Fruit fly (Drosophila melanogaster): Measurements from ENCODE around the gene Sec5.

The Sec5 gene

DNA sequence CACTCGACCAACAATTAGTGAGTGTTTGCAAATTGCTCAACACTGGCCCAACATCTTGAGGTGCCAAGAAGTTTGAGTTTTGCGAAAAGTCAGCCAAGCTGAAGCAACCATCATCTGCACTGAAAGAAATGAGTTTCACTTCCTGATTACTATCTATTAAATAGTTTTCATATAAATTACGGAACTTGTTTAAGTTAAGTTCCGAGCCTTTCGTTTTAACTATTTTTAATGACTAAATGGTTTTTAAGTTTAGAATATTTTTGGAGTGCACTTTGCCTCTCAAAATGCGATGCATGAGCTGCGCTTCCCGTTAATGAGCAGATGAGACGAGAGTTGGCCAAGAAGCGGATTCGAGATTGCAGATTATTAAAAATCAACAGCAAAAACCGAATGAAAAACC is 15.4 kb upstream of the Sec5 start:
- TF ChIP-seq CG17801 (GFP tag; optimal IDR thresholded peaks at IDR 0.05; ENCODE audit: partially characterized antibody): no peak

DNA sequence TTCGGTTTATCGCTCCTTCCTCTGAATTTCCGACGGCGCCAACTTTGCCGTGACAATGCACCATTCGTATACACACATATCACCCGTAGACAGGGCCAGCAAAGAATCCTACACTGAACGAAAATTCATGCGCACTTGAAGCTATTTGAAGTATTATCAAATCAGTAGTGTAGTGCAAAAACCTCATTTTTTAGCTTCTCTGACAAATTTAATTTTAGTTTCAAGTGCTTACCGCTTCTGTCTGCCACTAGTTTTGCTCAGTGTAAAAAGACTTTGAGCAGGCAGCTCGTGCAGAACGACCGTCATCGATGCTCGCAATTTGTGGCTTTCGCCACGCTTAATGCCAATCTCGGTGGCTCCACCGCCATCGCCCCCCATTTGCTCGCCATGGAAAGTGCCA is 12.3 kb upstream of the Sec5 start:
- TF ChIP-seq CG17801 (GFP tag; optimal IDR thresholded peaks at IDR 0.05; ENCODE audit: partially characterized antibody): no peak

DNA sequence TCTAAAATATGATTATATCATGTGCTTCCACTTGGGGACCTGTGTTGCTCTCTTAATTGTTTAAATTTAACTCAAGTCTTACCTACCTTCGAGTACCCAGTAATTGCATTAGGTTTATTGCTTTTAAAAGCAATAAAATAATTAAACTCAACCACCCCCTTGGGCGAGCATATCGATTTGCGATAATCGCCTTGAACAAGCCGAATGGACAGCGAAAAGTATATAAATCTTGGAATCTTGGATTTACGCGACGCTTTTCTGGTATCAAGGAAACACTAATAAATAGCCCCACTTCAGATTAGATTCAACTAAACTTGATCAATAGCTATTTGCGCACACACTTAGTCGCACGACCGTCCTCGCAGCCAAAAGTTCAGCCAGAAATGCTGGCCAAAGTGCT is 11.4 kb upstream of the Sec5 start, which contains the start of gene CG2772:
Gene CG2772 (plus strand): TSS at position 338 of the 400 bp plus-strand sequence.
- no peak for TF ChIP-seq CG17801 (GFP tag; optimal IDR thresholded peaks at IDR 0.05; ENCODE audit: partially characterized antibody)

DNA sequence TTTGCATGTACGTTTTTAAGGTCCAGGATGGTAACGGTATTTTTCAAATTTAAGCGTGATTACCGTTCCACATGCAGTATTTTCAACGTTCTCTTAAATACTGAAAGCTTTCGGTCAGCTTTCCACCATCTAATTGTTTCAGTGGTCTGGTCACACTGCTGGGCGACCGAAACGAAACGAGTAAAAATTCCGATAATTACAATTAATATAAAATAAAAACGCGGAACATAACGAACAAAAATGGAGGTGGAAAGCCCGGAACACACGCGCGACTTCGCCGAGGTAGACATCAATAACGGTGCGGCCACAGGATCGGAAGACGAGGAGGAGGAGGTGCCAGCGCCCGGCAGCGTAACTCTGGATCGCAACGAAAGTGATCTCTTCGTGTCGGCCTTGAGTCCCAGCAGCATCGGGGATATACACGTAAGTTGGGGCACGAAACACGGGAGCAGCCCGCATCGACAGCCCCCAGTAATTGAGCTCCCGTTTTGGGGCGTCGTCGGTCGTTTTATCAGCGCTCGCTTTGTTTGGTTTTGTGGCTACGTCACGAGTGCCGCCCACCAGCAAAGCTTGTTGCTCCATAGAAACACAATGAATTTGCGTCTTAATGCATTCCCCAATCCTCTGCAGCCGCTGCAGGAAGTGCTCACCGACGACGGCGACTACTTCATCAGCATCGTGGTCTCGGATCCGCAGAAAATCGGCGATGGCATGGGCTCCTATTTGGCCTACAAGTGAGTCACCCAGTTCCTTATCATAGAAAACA is 7.4 kb upstream of the Sec5 start, which contains the start of gene Snx1:
Gene Snx1 (plus strand): TSS at position 129 of the 766 bp plus-strand sequence.
- peak; percentile 52 for TF ChIP-seq CG17801 (GFP tag; optimal IDR thresholded peaks at IDR 0.05; ENCODE audit: partially characterized antibody)

DNA sequence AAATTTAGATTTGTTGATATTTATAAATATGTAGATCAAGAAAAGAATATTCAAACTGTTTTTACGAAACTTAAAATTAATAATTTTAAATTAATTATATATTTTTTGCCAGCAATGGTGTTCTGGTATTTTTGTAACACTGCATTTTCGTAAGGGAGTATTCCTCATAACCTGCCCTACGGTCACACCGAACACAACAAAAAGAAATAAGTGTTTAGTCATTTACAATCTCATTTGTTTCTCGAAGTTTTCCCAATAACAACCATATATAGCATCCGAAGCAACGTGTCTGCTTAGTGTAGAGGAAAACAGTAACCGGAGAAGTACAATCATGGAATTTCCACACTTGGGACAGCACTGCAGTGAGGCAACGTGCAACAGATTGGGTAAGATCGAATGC is 4.8 kb upstream of the Sec5 start, which contains the start of gene CG12795:
Gene CG12795 (plus strand): TSS at position 181 of the 400 bp plus-strand sequence.
- peak; percentile 35 for TF ChIP-seq CG17801 (GFP tag; optimal IDR thresholded peaks at IDR 0.05; ENCODE audit: partially characterized antibody)

DNA sequence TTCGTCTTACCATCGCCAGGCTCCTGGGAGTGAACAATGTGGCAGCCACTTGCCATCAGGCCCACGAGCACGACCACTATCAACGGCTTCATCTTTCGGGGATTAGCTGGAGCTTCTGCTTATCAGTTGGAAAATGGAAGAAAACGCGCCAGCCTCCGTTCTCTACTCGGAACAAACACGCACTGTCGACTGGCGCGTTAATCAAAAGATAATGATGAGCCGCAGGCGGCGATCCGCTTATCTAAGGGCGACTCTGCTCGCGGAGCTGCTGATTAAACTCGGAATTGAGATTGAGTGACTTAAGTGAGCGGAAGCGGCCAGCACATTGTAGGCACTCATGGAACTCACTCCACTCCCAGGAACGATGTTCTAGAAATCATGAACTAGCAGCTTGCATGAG is 4.7 kb downstream of the Sec5 start, which contains the start of gene CG3246:
Gene CG3246 (minus strand): TSS at position 193 of the 400 bp plus-strand sequence.
- no peak for TF ChIP-seq CG17801 (GFP tag; optimal IDR thresholded peaks at IDR 0.05; ENCODE audit: partially characterized antibody)

DNA sequence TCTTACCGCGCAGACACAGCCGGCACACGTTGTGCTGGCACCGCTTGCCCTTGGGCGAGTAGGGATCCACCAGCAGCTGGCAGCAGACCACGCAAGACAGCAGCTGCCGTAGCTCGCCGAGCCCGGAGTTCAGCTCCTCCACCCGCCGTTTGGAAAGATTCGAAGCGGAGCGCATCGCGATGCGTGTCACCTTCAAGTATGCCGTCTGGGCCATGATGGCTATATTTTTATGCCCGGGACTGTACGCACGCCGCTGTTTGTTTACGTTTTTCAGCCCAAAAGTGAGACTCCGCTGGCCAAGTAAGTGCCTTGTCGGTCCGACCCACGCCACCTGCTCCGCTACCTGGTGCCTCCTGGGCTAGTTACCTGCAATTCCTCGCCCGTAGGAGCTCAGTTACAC is 8.3 kb downstream of the Sec5 start:
- no peak for TF ChIP-seq CG17801 (GFP tag; optimal IDR thresholded peaks at IDR 0.05; ENCODE audit: partially characterized antibody)

DNA sequence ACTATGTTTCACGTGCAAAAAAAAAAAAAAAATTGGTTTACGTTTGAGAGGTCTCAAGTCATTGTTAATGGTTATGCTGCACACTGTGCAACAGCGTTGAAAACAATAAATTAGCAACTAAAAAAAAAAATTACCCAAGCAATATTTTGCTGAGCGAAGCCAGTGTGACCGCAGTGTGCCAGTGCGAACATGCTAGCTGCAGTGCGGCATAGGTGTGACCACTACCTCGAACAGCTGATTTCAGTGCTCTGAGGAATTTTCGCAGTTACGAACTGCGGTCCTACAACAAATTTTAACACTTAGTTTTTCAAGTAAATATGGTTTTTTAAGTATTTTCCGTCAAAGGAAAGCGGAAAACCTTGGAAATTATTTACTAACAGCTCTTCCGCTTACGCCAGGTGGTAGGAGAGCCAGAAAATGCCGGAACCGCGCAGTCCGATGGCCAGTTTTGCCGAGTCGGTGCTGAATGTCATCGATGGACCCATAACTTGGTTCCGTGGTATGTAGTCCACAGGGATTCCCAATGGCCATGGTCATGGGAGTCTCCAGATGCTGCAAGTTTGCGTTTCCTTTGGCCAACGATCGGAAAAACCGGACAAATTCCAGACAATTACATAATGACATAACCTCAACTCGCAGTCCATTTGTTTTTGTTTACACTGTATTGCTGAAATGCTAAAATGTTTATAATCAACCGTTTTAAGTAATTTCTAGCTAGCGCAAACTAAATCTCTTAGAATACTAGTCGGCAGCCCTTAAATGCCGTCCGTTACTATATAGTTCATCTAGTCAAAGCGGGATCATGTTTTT is 9.0 kb downstream of the Sec5 start, which contains the start of the genes msl-2 and ND-PDSW:
Gene msl-2 (minus strand): TSS at position 195 of the 810 bp plus-strand sequence.
Gene ND-PDSW (plus strand): TSS at position 240 of the 810 bp plus-strand sequence.
- no peak for TF ChIP-seq CG17801 (GFP tag; optimal IDR thresholded peaks at IDR 0.05; ENCODE audit: partially characterized antibody)

DNA sequence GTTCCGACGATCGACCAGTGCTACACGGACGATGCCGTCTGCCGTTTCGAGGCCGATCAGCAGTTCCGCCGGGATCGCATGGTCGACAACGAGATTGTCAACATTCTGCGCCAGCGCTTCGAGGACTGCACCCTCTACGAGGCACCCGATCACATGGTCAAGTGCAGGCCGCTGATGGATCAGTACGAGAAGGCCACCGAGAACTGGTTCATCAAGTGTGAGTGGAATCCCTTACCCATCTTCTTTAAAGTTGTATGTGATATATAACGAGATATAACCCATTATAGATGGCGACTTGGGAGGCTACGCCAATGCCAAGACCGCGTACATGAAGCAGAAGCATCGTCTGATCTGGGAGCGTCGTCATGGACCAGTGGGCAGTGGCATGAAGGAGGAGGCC is 9.7 kb downstream of the Sec5 start:
- no peak for TF ChIP-seq CG17801 (GFP tag; optimal IDR thresholded peaks at IDR 0.05; ENCODE audit: partially characterized antibody)

DNA sequence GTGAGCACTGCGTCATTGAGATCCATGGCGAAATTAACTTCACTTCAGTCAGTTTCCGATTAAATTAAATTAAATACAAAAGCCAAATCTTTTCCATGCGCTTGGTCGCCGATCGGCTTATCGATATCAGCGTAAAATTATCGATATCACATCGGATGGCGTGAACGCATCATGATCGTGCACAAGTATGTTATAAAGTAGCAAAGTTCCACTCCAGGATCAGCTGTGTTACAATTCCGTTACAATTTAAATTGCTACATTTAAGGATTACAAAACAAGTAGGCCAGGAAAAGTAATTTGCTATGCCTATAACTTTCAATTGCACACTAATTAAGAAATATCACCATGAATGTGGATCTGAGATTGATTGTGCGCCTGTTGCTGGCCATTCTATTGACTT is 12.8 kb downstream of the Sec5 start, which contains the start of the genes Pif1 and CG31776:
Gene Pif1 (minus strand): TSS at position 136 of the 400 bp plus-strand sequence.
Gene CG31776 (plus strand): TSS at position 314 of the 400 bp plus-strand sequence.
- no peak for TF ChIP-seq CG17801 (GFP tag; optimal IDR thresholded peaks at IDR 0.05; ENCODE audit: partially characterized antibody)

DNA sequence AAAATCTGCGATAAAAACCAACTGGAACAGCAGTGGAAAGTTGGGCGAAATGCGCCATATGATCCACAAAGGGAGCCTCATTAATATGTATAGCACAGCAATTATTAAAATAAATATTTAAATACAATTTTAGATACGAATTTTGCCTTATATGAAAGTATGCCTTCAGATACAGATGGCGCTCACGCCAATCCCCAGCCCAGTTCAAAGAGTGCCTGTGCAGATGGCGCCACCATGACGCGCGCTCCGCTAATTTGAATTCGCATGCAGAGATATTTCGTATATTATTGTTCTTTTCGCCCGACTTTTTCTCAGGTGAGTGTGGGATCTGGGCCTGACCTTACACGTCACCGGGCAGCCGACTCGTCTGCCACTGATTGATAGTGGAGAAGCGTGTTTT is 15.1 kb downstream of the Sec5 start, which contains the start of gene Pgant4:
Gene Pgant4 (plus strand): TSS at position 362 of the 400 bp plus-strand sequence.
- no peak for TF ChIP-seq CG17801 (GFP tag; optimal IDR thresholded peaks at IDR 0.05; ENCODE audit: partially characterized antibody)

DNA sequence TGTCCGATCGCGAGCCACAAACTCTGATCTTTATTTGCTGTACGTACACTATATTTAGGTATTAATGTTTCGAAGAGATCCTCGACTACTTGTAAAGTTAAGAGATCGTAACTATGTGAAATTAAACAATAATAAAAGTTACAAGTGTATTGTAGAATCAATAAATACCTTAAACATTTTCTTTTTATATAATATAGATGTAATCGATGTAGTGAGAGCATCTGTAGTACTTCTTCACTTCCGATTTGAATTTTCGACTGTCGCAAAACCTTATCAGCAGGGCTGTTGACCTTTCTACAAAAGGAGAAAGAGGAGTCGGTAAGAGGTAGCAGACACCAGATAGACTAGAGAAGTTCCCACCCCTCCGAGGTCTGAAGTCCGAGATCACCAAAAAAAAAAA is 18.1 kb downstream of the Sec5 start:
- TF ChIP-seq CG17801 (GFP tag; optimal IDR thresholded peaks at IDR 0.05; ENCODE audit: partially characterized antibody): no peak

DNA sequence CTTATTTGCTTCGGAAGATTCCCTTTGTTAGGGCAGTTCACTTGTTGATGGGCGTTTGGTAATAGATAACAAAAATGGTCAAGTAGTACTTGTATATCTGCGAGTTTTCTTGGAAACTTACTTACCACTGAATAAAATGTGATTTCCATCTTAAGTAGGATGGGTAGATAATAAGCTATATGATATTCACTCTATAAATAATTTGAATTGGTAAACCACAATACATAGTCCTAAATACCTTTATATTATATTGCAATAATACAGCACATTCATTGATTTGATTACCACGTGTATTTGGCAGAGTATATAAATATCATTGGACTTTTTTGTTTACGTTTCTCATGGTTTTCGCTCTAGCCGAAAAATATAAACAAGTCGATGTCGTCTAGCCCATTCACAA is 18.8 kb downstream of the Sec5 start:
- TF ChIP-seq CG17801 (GFP tag; optimal IDR thresholded peaks at IDR 0.05; ENCODE audit: partially characterized antibody): peak; percentile 8

DNA sequence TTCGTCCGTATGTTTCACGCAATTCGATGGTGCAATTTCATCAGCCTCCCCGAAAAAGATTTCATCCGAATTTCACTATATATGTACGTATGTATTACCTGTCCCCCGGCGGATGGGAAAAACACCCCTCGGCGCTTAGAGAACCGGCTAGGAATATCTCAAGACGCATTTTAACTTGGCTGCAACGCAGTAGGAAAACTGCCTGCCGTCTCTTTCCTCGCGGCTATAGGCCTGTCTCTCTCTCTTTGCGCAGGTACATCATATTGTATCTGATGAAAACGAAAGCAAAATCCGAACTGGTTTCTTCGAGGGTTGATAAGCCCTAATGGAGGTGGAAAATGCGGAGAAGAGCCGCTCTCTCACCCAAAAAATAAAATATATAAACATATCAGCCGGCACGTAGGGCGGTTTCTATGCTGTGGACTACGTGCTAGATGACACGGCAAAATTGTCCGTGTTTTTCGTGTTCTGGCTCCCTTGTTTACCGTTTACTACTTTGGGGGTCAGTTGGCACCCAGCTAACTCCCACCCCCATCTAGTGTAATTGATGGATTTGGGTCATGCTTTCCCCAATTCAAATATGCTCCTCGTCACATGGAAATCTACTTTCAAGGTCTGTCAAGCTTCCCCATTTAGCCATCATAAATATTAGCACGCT is 19.4 kb downstream of the Sec5 start:
- no peak for TF ChIP-seq CG17801 (GFP tag; optimal IDR thresholded peaks at IDR 0.05; ENCODE audit: partially characterized antibody)

Data from ovary, adult (tissue).